Fruit fly (Drosophila melanogaster): ENCODE results near the gene nonA-l.

nonA-l gene

DNA sequence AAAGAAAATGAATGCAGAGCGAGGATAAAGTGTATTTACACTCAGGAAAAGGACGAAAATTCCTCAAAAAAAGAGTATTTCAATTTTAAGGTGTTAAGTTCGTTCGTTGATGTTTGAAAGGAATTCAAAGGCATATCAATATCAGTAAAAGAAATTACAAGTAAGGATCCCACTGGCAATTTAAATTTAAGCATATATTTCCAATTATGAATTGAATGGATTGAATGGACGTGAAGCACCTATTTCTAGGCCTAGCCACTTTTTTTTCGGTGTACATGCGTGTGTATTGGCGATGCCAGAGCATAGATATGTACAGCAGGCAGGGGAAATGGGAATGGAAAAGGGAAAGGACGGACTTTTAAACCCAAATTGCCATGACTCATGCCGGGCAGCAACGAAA lies 9.4 kb upstream of the nonA-l start (continued):
- TF ChIP-seq CG10267 (tag; optimal IDR thresholded peaks at IDR 0.05) (peak; percentile 53), CG17829 (tag; optimal IDR thresholded peaks at IDR 0.05) (peak; percentile 68), fd96Cb (tag; optimal IDR thresholded peaks at IDR 0.05) (peak; percentile 1), cg (GFP tag; optimal IDR thresholded peaks at IDR 0.05) (peak; percentile 48)

DNA sequence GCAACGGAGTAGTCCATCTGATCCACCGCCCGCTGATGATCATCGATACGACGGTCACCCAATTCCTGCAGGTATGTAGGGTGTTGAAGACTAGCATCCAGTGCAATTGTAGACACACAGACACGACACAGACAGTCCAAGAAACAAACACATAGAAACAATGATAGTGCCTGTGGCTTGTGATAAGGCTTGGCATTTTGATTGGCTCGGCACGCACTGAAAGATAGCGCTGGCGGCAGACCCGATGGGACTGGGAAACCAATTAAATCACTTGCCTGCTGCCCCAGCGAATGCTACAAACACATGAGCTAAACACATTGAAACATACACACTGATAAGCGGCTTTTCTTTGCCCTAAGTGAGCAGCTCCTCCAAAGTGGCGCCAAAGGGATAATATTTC lies 7.3 kb upstream of the nonA-l start:
- TF ChIP-seq cg (GFP tag; optimal IDR thresholded peaks at IDR 0.05) = peak; percentile 49
- peak; percentile 95 for TF ChIP-seq Nf-YC (tag; optimal IDR thresholded peaks at IDR 0.05)
- TF ChIP-seq Nf-YA (GFP tag; IDR thresholded peaks at IDR 0.05) = peak; percentile 25; the same call in 1 of the 2 replicates
- peak; percentile 95 for TF ChIP-seq Nf-YB (GFP tag; optimal IDR thresholded peaks at IDR 0.05)
- 0 out of 2 replicates have a peak, but pooled peaks have one; percentile 5 for TF ChIP-seq NFAT (GFP tag; IDR thresholded peaks at IDR 0.05)
- TF ChIP-seq CG18262 (tag; optimal IDR thresholded peaks at IDR 0.05) = no peak
- TF ChIP-seq CG13424 (tag; optimal IDR thresholded peaks at IDR 0.05) = no peak

DNA sequence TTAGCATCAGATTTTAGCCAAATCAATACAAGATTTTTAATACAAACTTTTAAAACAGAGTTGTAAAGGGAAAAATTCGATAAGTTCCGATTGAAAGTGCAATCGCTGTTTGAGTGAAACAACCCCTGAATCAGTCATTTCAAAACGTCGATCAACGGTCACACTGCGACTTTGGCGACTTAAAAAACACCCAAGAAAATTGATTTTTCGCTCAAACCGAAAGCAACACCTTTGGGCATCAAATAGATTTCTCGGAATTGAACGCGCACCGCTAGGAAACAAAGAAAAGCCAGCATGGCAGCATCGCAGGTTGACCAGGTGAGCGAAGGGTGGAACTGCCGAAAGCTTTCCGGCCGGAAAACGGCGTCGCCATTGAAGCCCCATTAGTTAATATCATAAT lies 3.6 kb downstream of the nonA-l start, which contains the start of gene Arl6IP1:
Gene Arl6IP1 (plus strand): TSS at position 15 of the 400 bp plus-strand sequence.
- TF ChIP-seq CG34376 (GFP tag; optimal IDR thresholded peaks at IDR 0.05) (peak; percentile 8), CG15601 (tag; optimal IDR thresholded peaks at IDR 0.05) (peak; percentile 31), CG34224 (GFP tag; IDR thresholded peaks at IDR 0.05; ENCODE audit: partially characterized antibody) (peak; percentile 66; the same call in 2 of the 3 replicates), hbn (GFP tag; IDR thresholded peaks at IDR 0.05; ENCODE audit: partially characterized antibody) (peak; percentile 33), CG8281 (tag; optimal IDR thresholded peaks at IDR 0.05) (no peak), CG2129 (GFP tag; IDR thresholded peaks at IDR 0.05; ENCODE audit: partially characterized antibody) (0 out of 2 replicates have a peak, but pooled peaks have one; percentile 16), NfI (GFP tag; optimal IDR thresholded peaks at IDR 0.05) (no peak), zen2 (GFP tag; IDR thresholded peaks at IDR 0.05; ENCODE audit: partially characterized antibody) (peak; percentile 47; the same call in 1 of the 3 replicates), yki (optimal IDR thresholded peaks at IDR 0.05) (no peak), dpn (GFP tag; optimal IDR thresholded peaks at IDR 0.05) (no peak), Dll (GFP tag; IDR thresholded peaks at IDR 0.05; ENCODE audit: partially characterized antibody) (peak; percentile 50; the same call in 1 of the 4 replicates), ci (GFP tag; IDR thresholded peaks at IDR 0.05) (0 out of 3 replicates have a peak, but pooled peaks have one; percentile 19), mirr (GFP tag; optimal IDR thresholded peaks at IDR 0.05) (no peak), CG15514 (GFP tag; optimal IDR thresholded peaks at IDR 0.05) (peak; percentile 58), MBD-R2 (GFP tag; IDR thresholded peaks at IDR 0.05) (peak; percentile 91), CG9797 (GFP tag; optimal IDR thresholded peaks at IDR 0.05) (peak; percentile 86), CG1603 (tag; optimal IDR thresholded peaks at IDR 0.05) (peak; percentile 57), CG10267 (tag; optimal IDR thresholded peaks at IDR 0.05) (peak; percentile 32), amos (GFP tag; IDR thresholded peaks at IDR 0.05; ENCODE audit: partially characterized antibody) (peak; percentile 39; the same call in 1 of the 2 replicates), bbx (GFP tag; IDR thresholded peaks at IDR 0.05; ENCODE audit: partially characterized antibody) (peak; percentile 67), bsh (GFP tag; optimal IDR thresholded peaks at IDR 0.05) (no peak), CG9727 (GFP tag; optimal IDR thresholded peaks at IDR 0.05) (no peak), fd64A (GFP tag; optimal IDR thresholded peaks at IDR 0.05) (no peak), sqz (GFP tag; optimal IDR thresholded peaks at IDR 0.05) (no peak), Scr (GFP tag; IDR thresholded peaks at IDR 0.05; ENCODE audit: partially characterized antibody) (peak; percentile 56), nom (GFP tag; optimal IDR thresholded peaks at IDR 0.05) (peak; percentile 8), sens (GFP tag) (peak; percentile 35), Side (GFP tag; optimal IDR thresholded peaks at IDR 0.05) (no peak), dati (GFP tag; IDR thresholded peaks at IDR 0.05) (no peak), CG42726 (GFP tag; IDR thresholded peaks at IDR 0.05; ENCODE audit: partially characterized antibody) (peak; percentile 52; the same call in 1 of the 2 replicates), stwl (tag; optimal IDR thresholded peaks at IDR 0.05) (peak; percentile 97), HmgZ (tag; optimal IDR thresholded peaks at IDR 0.05) (peak; percentile 7), Stat92E (GFP tag; optimal IDR thresholded peaks at IDR 0.05) (peak in 1 of 3 experiments; percentile 39), Poxn (GFP tag; IDR thresholded peaks at IDR 0.05) (no peak), CG2116 (GFP tag; optimal IDR thresholded peaks at IDR 0.05) (peak; percentile 99), onecut (GFP tag; IDR thresholded peaks at IDR 0.05) (peak; percentile 97)

Measured in whole organism, embryonic.